Fruit fly (Drosophila melanogaster): ENCODE data around the gene Gtpx.

The Gtpx gene

DNA sequence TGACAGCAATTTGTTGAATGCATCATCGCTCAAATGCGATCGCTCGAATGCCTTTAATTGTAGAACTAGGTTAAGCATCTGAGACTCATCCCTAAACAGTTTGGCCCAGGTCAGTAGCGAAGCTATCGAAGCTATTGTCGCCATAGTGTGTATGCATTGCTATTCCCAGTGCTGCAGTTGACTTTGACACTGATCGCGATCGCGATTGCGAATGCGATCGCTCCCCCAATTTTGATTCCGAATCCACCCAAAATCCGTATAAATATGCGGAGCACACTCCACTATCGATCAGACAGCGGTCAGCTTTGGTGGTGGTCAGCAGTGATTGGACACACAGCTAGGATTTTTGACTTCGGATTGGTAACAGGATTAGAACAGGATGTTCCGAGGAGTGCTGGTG lies 3.7 kb downstream of the Gtpx start, which contains the start of gene CG14961:
Gene CG14961, plus strand, starts transcription at position 301 of the 400 bp plus-strand sequence.
- TF ChIP-seq CG10348 (GFP tag; IDR thresholded peaks at IDR 0.05) (no peak), CG34367 (tag; optimal IDR thresholded peaks at IDR 0.05) (no peak), Pif1B (GFP tag; optimal IDR thresholded peaks at IDR 0.05) (no peak)

DNA sequence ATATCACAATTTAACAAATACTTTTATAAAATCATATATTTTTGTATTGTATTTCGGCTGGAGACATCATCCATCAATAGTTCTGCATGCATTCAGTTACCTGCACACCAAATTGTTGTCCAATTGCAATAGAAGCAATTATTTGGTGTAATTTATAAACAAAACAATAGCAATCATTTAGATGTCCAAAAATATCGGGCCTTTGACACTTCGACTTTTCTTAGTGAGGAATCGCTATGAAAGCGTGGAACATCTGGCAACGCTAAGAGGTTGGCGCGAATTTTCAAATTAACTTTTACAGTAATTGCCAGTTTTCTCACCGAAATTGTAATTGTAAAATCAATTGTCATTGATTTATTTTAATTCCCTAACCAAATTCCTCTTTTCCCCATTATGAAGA lies 8.7 kb downstream of the Gtpx start, which contains the start of gene CG14969:
Gene CG14969, minus strand, starts transcription at position 195 of the 400 bp plus-strand sequence.
- TF ChIP-seq Ets98B (GFP tag; IDR thresholded peaks at IDR 0.05) (no peak), CG8301 (tag; optimal IDR thresholded peaks at IDR 0.05) (no peak), rn (GFP tag; IDR thresholded peaks at IDR 0.05) (no peak), fd96Ca (GFP tag; IDR thresholded peaks at IDR 0.05) (no peak), CG4496 (GFP tag; IDR thresholded peaks at IDR 0.05) (no peak), CG8159 (tag; optimal IDR thresholded peaks at IDR 0.05) (no peak), CG32121 (GFP tag; IDR thresholded peaks at IDR 0.05) (no peak), Snoo (tag; optimal IDR thresholded peaks at IDR 0.05) (no peak), CG9948 (tag; optimal IDR thresholded peaks at IDR 0.05) (no peak), CG15710 (tag; optimal IDR thresholded peaks at IDR 0.05) (no peak), Pif1A (GFP tag; optimal IDR thresholded peaks at IDR 0.05) (no peak), Pif1B (GFP tag; optimal IDR thresholded peaks at IDR 0.05) (no peak), D1 (tag; optimal IDR thresholded peaks at IDR 0.05) (no peak), EcR (GFP tag; optimal IDR thresholded peaks at IDR 0.05) (no peak), CG17806 (tag; optimal IDR thresholded peaks at IDR 0.05) (no peak), CG10348 (GFP tag; IDR thresholded peaks at IDR 0.05) (no peak)

DNA sequence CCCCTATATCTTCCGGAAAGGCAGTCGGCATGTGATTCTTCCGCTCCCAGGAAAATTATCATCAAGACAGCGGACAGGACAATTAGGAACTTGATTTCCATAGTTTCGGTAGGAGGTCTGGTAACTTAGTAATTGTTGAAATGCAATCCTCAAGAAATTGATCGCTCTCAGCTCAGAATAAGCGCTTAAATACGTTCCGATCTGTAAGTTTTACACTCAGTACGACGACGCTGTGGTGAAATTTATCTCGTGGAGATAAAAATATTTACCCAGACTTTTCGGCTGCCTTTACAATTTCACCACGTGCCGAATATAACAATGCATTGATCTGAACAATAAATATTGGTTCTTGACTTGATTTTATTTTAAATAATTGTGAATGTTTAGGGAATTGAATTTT lies 9.6 kb downstream of the Gtpx start, which contains the start of gene Drsl1:
Gene Drsl1, minus strand, starts transcription at position 101 of the 400 bp plus-strand sequence.
- TF ChIP-seq gl (tag; optimal IDR thresholded peaks at IDR 0.05) (no peak), CG4496 (GFP tag; IDR thresholded peaks at IDR 0.05) (no peak), Pif1A (GFP tag; optimal IDR thresholded peaks at IDR 0.05) (no peak)

dm6 chr3L:3336368-3337164 lies 10.5 kb downstream of the Gtpx start, which contains the start of the genes Drsl6 and kst:
Drsl6 (minus strand) TSS chr3L:3336418.
kst (plus strand) TSS chr3L:3336860.
- TF ChIP-seq CG32121 (GFP tag; IDR thresholded peaks at IDR 0.05): peak; percentile 32; the same call in 1 of the 2 replicates
- no peak for TF ChIP-seq CG8301 (tag; optimal IDR thresholded peaks at IDR 0.05)
- TF ChIP-seq CG13204 (GFP tag; optimal IDR thresholded peaks at IDR 0.05): no peak
- TF ChIP-seq Pif1A (GFP tag; optimal IDR thresholded peaks at IDR 0.05): no peak
- no peak for TF ChIP-seq CG34367 (tag; optimal IDR thresholded peaks at IDR 0.05)
- no peak for TF ChIP-seq Snoo (tag; optimal IDR thresholded peaks at IDR 0.05)
- TF ChIP-seq CG12605 (GFP tag; IDR thresholded peaks at IDR 0.05): peak; percentile 82
- TF ChIP-seq Ets98B (GFP tag; IDR thresholded peaks at IDR 0.05): peak; percentile 55; the same call in 1 of the 2 replicates
- TF ChIP-seq CG15710 (tag; optimal IDR thresholded peaks at IDR 0.05): peak; percentile 48
- TF ChIP-seq EcR (GFP tag; optimal IDR thresholded peaks at IDR 0.05): no peak
- TF ChIP-seq CG14655 (GFP tag; optimal IDR thresholded peaks at IDR 0.05): no peak
- peak; percentile 64 for TF ChIP-seq gl (tag; optimal IDR thresholded peaks at IDR 0.05)
- TF ChIP-seq CG8159 (tag; optimal IDR thresholded peaks at IDR 0.05): no peak
- no peak for TF ChIP-seq D1 (tag; optimal IDR thresholded peaks at IDR 0.05)
- no peak for TF ChIP-seq Pif1B (GFP tag; optimal IDR thresholded peaks at IDR 0.05)
- TF ChIP-seq CG9948 (tag; optimal IDR thresholded peaks at IDR 0.05): peak; percentile 17
- TF ChIP-seq rn (GFP tag; IDR thresholded peaks at IDR 0.05): peak; percentile 38; the same call in 1 of the 2 replicates
- no peak for TF ChIP-seq CG10348 (GFP tag; IDR thresholded peaks at IDR 0.05)
- TF ChIP-seq CG17806 (tag; optimal IDR thresholded peaks at IDR 0.05): peak; percentile 32
- TF ChIP-seq CG4496 (GFP tag; IDR thresholded peaks at IDR 0.05): peak; percentile 69
- TF ChIP-seq fd96Ca (GFP tag; IDR thresholded peaks at IDR 0.05): peak; percentile 33; the same call in 1 of the 3 replicates

DNA sequence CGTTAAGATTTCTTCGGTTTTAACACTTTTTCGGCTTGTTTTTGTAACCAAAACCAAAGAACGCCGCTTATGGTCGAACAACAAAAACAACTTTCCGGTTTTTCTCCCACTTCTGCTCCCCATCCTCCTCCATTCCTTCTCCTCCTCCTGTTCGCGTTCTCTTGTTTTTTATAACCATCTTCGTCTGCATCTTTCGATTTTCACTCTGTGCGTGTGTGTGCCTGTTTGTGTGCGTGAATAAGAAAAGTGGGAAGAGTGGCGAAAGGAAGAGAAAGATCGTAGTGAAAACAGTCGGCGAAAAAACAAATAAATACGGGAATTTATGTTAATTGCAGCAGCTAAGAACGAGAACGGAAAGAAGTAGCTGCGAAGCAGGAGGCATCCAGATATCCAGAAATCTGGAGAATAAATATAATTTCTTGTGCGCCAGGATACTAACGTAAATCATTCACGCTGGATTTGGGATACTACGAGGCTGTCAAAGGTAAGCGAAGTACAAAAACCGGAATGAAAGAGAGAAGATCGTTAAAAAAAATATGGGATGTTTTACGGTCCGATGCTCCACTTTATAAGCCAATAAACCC lies 11.4 kb downstream of the Gtpx start:
- TF ChIP-seq D1 (tag; optimal IDR thresholded peaks at IDR 0.05): no peak
- no peak for TF ChIP-seq CG14655 (GFP tag; optimal IDR thresholded peaks at IDR 0.05)
- no peak for TF ChIP-seq CG8301 (tag; optimal IDR thresholded peaks at IDR 0.05)
- TF ChIP-seq EcR (GFP tag; optimal IDR thresholded peaks at IDR 0.05): peak; percentile 17
- no peak for TF ChIP-seq CG4496 (GFP tag; IDR thresholded peaks at IDR 0.05)
- TF ChIP-seq Snoo (tag; optimal IDR thresholded peaks at IDR 0.05): no peak

DNA sequence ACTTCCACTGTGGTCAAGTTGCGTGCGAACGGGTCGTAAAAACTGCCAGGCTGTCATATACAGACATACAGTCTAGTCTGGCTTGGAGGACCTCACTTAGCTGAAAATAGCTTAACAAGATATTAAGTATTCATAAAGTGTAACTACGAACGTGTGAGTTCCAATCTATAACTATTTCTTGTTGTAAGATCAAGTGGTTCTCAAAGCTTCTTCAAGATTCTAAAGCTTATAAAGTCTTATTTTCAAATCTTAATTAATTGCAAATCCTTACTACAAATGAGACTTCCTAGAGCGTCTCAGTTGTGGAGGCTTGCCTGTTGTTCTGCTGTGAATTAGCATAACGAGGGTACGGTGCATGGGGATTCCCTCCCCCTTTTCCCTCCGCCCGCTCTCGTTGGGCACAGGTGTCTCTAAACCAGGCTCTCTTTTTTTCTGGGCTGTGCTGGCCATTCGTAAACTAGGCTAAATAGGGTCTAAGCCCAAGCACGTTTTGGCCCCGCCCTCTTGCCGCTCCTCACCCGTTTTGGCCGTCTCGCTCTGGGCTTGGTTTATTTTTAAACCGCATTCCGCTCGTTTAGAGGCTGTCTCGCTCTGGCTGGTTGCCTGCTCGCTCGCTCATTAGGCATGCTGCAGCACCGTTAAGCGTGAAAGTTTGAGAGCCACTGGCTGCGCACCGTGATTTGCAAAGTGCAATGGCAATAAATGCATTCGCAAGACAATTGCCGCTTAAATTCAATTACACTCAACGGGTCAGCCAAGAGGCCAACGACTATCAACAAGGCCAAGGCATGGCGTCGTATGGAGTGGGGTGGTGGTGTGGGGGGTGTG lies 12.2 kb downstream of the Gtpx start:
- TF ChIP-seq Snoo (tag; optimal IDR thresholded peaks at IDR 0.05): no peak
- peak; percentile 70 for TF ChIP-seq EcR (GFP tag; optimal IDR thresholded peaks at IDR 0.05)
- TF ChIP-seq Pif1A (GFP tag; optimal IDR thresholded peaks at IDR 0.05): no peak
- TF ChIP-seq CG17806 (tag; optimal IDR thresholded peaks at IDR 0.05): peak; percentile 43
- no peak for TF ChIP-seq D1 (tag; optimal IDR thresholded peaks at IDR 0.05)
- peak; percentile 35 for TF ChIP-seq CG13204 (GFP tag; optimal IDR thresholded peaks at IDR 0.05)
- peak; percentile 27 for TF ChIP-seq CG8301 (tag; optimal IDR thresholded peaks at IDR 0.05)
- TF ChIP-seq CG34367 (tag; optimal IDR thresholded peaks at IDR 0.05): peak; percentile 31
- peak; percentile 62 for TF ChIP-seq CG8159 (tag; optimal IDR thresholded peaks at IDR 0.05)
- TF ChIP-seq CG9948 (tag; optimal IDR thresholded peaks at IDR 0.05): peak; percentile 55
- TF ChIP-seq CG15710 (tag; optimal IDR thresholded peaks at IDR 0.05): peak; percentile 70
- TF ChIP-seq CG12605 (GFP tag; IDR thresholded peaks at IDR 0.05): no peak
